Fruit fly (Drosophila melanogaster): ENCODE data around the gene CG15239.

DNA sequence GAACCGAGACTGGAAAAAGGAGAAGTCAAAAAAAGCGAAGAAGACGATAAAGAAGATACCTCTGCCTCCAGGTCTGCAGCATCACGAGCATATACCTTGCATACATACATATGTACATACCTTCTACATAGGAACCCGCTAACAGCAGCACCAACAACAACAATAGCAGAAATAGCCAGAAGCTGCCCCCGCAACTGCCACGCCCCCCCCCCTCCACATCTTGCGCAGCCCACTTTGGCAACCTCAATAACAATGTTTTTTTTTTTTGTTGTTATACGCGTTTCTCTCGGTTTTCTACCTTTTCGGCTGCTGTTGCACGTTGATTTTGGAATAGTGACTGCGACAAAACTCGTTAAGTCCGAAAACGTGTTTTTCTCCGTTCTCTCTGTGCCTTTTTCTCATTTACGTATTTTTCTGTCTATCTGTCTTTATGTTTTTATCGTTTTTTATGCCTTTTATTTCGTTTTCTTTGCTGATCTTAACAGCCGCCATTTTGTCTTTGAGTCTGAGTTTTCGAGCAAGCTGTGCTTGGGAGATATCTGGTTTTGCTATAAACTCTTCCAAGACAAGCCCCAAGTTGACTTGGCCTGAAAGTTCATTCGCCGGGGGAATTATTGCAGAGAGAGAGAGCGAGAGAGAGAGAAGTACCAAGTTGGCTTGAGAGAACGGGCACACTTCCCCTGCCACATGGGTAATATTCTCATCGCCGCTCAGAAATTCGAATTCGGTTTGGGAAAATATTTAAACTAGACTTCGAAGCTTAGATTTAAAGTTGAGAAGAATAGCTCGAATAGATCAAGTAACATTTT is 48.8 kb upstream of the CG15239 start:
- no peak for TF ChIP-seq CTCF (optimal IDR thresholded peaks at IDR 0.05)
- TF ChIP-seq CG8478 (optimal IDR thresholded peaks at IDR 0.05) = no peak
